Fruit fly (Drosophila melanogaster) whole organism, prepupa: ENCODE results near the gene CG5877.

Source experiments
- CG9139 ChIP-seq: fragments of 200-800 bp; sonication (Bioruptor generic); optimal IDR thresholded peaks from 3 replicates; lab custom pipeline; 2017; ENCODE audit warnings: missing biosample characterization, mild to moderate bottlenecking, missing genetic modification characterization
- Eip93F ChIP-seq: fragments of 200-800 bp; sonication (Bioruptor generic); optimal IDR thresholded peaks from 2 replicates; lab custom pipeline; 2016; ENCODE audit warnings: missing biosample characterization, mild to moderate bottlenecking, missing genetic modification characterization

DNA sequence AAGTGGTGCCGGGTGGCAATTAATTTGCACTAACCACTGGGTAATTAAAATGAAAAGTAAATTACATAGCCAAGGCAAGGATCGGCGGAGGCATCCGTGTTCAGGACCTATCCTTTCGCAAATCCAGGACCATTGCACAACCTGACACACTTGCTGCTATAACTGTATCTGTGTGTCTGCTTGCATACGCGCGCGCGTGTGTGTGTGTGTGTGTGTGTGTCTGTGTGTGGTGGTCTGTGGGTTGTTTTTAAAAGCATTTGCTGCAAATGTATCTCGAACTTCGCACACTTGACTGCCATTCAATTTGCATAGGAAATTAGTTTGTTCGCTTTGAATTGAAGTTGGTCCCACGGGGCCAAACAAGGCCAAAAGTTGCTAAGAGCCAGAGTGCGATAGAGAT lies 33.5 kb upstream of the CG5877 start:
- no peak for TF ChIP-seq CG9139 (GFP tag; lab: Kevin White, UChicago)
- TF ChIP-seq Eip93F (GFP tag; lab: Kevin White, UChicago) = no peak
